Fruit fly (Drosophila melanogaster): ENCODE measurements around the gene CG13760.

The CG13760 gene

dm6 chrX:2545328-2545758 lies 40.2 kb downstream of the CG13760 start, which contains the start of gene trol (continued):
- TF ChIP-seq fd64A (GFP tag; optimal IDR thresholded peaks at IDR 0.05): no peak
- no peak for TF ChIP-seq ewg (GFP tag; optimal IDR thresholded peaks at IDR 0.05)
- TF ChIP-seq H15 (GFP tag; IDR thresholded peaks at IDR 0.05): no peak
- no peak for TF ChIP-seq Poxn (GFP tag; IDR thresholded peaks at IDR 0.05)
- peak; percentile 1 for TF ChIP-seq exex (tag; optimal IDR thresholded peaks at IDR 0.05)
- no peak for TF ChIP-seq CG14860 (GFP tag; IDR thresholded peaks at IDR 0.05; ENCODE audit: partially characterized antibody)
- TF ChIP-seq nom (GFP tag; optimal IDR thresholded peaks at IDR 0.05): peak; percentile 10
- TF ChIP-seq sr (GFP tag; IDR thresholded peaks at IDR 0.05): peak; percentile 87
- TF ChIP-seq so (GFP tag; IDR thresholded peaks at IDR 0.05): peak; percentile 39; the same call in 1 of the 3 replicates
- peak; percentile 48 for TF ChIP-seq sens (GFP tag)
- no peak for TF ChIP-seq Stat92E (GFP tag; optimal IDR thresholded peaks at IDR 0.05)
- TF ChIP-seq dysf (GFP tag; IDR thresholded peaks at IDR 0.05): no peak
- TF ChIP-seq Usf (GFP tag; optimal IDR thresholded peaks at IDR 0.05): no peak
- no peak for TF ChIP-seq Bdp1 (GFP tag; optimal IDR thresholded peaks at IDR 0.05)
- no peak for TF ChIP-seq luna (GFP tag; optimal IDR thresholded peaks at IDR 0.05)
- peak in 1 of 2 experiments; percentile 61 for TF ChIP-seq Pdp1 (GFP tag; optimal IDR thresholded peaks at IDR 0.05)
- TF ChIP-seq gfzf (GFP tag; optimal IDR thresholded peaks at IDR 0.05): no peak
- no peak for TF ChIP-seq odd (GFP tag; optimal IDR thresholded peaks at IDR 0.05)
- TF ChIP-seq Adf1 (GFP tag; IDR thresholded peaks at IDR 0.05): peak; percentile 88
- TF ChIP-seq onecut (GFP tag; IDR thresholded peaks at IDR 0.05): no peak
- TF ChIP-seq CG1024 (GFP tag; IDR thresholded peaks at IDR 0.05): no peak
- TF ChIP-seq CG15073 (GFP tag; optimal IDR thresholded peaks at IDR 0.05): no peak
- no peak for TF ChIP-seq CG4360 (GFP tag; IDR thresholded peaks at IDR 0.05)
- no peak for TF ChIP-seq dati (GFP tag; IDR thresholded peaks at IDR 0.05)
- no peak for TF ChIP-seq crc (GFP tag; optimal IDR thresholded peaks at IDR 0.05)
- no peak for TF ChIP-seq hb (GFP tag; IDR thresholded peaks at IDR 0.05; ENCODE audit: partially characterized antibody)
- no peak for TF ChIP-seq CG43689 (GFP tag; IDR thresholded peaks at IDR 0.05)
- TF ChIP-seq crol (GFP tag; IDR thresholded peaks at IDR 0.05): peak; percentile 69
- TF ChIP-seq CG13296 (GFP tag; optimal IDR thresholded peaks at IDR 0.05): no peak
- TF ChIP-seq nmo (GFP tag; optimal IDR thresholded peaks at IDR 0.05): no peak
- TF ChIP-seq unpg (GFP tag; optimal IDR thresholded peaks at IDR 0.05): no peak
- no peak for TF ChIP-seq ranshi (GFP tag; IDR thresholded peaks at IDR 0.05)
- no peak for TF ChIP-seq E2f1 (GFP tag; IDR thresholded peaks at IDR 0.05)
- no peak for TF ChIP-seq B-H1 (GFP tag; IDR thresholded peaks at IDR 0.05)
- TF ChIP-seq pan (optimal IDR thresholded peaks at IDR 0.05): no peak
- no peak for TF ChIP-seq pan (GFP tag; optimal IDR thresholded peaks at IDR 0.05 in 1 of 2, IDR thresholded peaks at IDR 0.05 in 1 of 2)
- no peak for TF ChIP-seq Sry-β (GFP tag; optimal IDR thresholded peaks at IDR 0.05)
- 0 out of 3 replicates have a peak, but pooled peaks have one; percentile 13 for TF ChIP-seq CG34422 (GFP tag; IDR thresholded peaks at IDR 0.05)
- TF ChIP-seq CG6765 (GFP tag; optimal IDR thresholded peaks at IDR 0.05): no peak

dm6 chrX:2542500-2542899 lies 43.0 kb downstream of the CG13760 start:
- TF ChIP-seq sens (GFP tag) (peak; percentile 56), CG2116 (GFP tag; optimal IDR thresholded peaks at IDR 0.05) (no peak)

DNA sequence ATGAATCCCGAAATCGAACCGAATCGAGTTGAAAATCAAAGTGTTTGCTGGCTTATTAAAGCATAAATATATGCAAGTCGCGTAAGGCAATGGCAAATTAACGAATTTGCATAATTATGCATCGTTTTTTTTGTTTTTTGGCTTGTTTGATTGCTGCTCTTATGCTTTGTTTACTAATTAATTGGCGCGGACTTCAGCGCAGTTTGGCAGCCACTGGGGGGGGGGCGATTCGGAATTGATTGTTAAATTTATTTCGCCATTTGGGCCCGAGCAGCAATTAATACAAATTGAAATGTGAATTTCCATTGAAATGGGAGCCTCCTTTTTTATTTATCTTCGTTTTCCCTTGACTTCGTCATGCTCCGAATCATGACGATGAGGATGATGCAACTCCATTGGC lies 46.0 kb downstream of the CG13760 start:
- peak in 1 of 2 experiments; percentile 22 for TF ChIP-seq Pdp1 (GFP tag; optimal IDR thresholded peaks at IDR 0.05)
- no peak for TF ChIP-seq B-H1 (GFP tag; IDR thresholded peaks at IDR 0.05)
- TF ChIP-seq chinmo (GFP tag; IDR thresholded peaks at IDR 0.05; ENCODE audit: partially characterized antibody): 0 out of 4 replicates have a peak, but pooled peaks have one; percentile 55
- peak; percentile 24 for TF ChIP-seq CG6654 (GFP tag; optimal IDR thresholded peaks at IDR 0.05)
- peak; percentile 23 for TF ChIP-seq sqz (GFP tag; optimal IDR thresholded peaks at IDR 0.05)
- TF ChIP-seq CG9817 (tag; optimal IDR thresholded peaks at IDR 0.05): no peak
- peak; percentile 80 for TF ChIP-seq Awh (GFP tag; IDR thresholded peaks at IDR 0.05)
- no peak for TF ChIP-seq Hr51 (GFP tag; optimal IDR thresholded peaks at IDR 0.05)
- TF ChIP-seq vvl (GFP tag; IDR thresholded peaks at IDR 0.05): peak; percentile 78
- peak; percentile 39; the same call in 1 of the 2 replicates for TF ChIP-seq crol (GFP tag; IDR thresholded peaks at IDR 0.05)
- peak; percentile 86 for TF ChIP-seq abd-A (tag; optimal IDR thresholded peaks at IDR 0.05)

Measured in whole organism, embryonic.